Fruit fly (Drosophila melanogaster) whole organism, prepupa: ENCODE measurements around the gene CG8319.

Source experiments
- Blimp-1 ChIP-seq: fragments of 200-800 bp; sonication (Bioruptor generic); optimal IDR thresholded peaks from 3 replicates; lab custom pipeline; 2017; ENCODE audit warnings: missing biosample characterization, missing genetic modification characterization, mild to moderate bottlenecking, moderate library complexity, missing genetic modification reagents
- CG10631 ChIP-seq: fragments of 200-800 bp; sonication (Bioruptor generic); optimal IDR thresholded peaks from 2 replicates; lab custom pipeline; 2016; ENCODE audit warnings: missing biosample characterization, missing genetic modification characterization
- CG10669 ChIP-seq: fragments of 200-800 bp; sonication (Bioruptor generic); optimal IDR thresholded peaks from 3 replicates; lab custom pipeline; 2018; ENCODE audit warnings: missing biosample characterization, mild to moderate bottlenecking, missing genetic modification characterization, moderate library complexity
- CG11294 ChIP-seq: fragments of 200-800 bp; sonication (Bioruptor generic); IDR thresholded peaks from 2 replicates; pipeline ENCODE4 v1.3.6; 2022; ENCODE audit warnings: missing biosample characterization, missing genetic modification characterization
- CG11902 ChIP-seq: fragments of 200-800 bp; sonication (Bioruptor generic); optimal IDR thresholded peaks from 3 replicates; lab custom pipeline; 2016; ENCODE audit warnings: missing biosample characterization, missing genetic modification characterization
- CG15336 ChIP-seq: fragments of 200-800 bp; sonication (Bioruptor generic); IDR thresholded peaks from 2 replicates; pipeline ENCODE4 v1.3.6; 2022; ENCODE audit warnings: missing biosample characterization, missing genetic modification characterization
- CG16779 ChIP-seq: fragments of 200-800 bp; sonication (Bioruptor generic); optimal IDR thresholded peaks from 3 replicates; lab custom pipeline; 2017; ENCODE audit warnings: missing biosample characterization, mild to moderate bottlenecking, missing genetic modification characterization
- CG3032 ChIP-seq: fragments of 200-800 bp; optimal IDR thresholded peaks from 2 replicates; lab custom pipeline; 2019; ENCODE audit warnings: missing biosample characterization, mild to moderate bottlenecking, missing genetic modification characterization, moderate library complexity
- CG32006 ChIP-seq: fragments of 200-800 bp; sonication (Bioruptor generic); optimal IDR thresholded peaks from 3 replicates; lab custom pipeline; 2017; ENCODE audit warnings: missing biosample characterization, mild to moderate bottlenecking, missing genetic modification characterization
- CG34406 ChIP-seq: fragments of 200-800 bp; sonication (Bioruptor generic); optimal IDR thresholded peaks from 3 replicates; lab custom pipeline; 2016; ENCODE audit warnings: missing biosample characterization, missing genetic modification characterization
- CG3919 ChIP-seq: fragments of 200-800 bp; sonication (Bioruptor generic); optimal IDR thresholded peaks from 3 replicates; lab custom pipeline; 2016; ENCODE audit warnings: missing biosample characterization, missing genetic modification characterization
- CG4318 ChIP-seq: fragments of 200-800 bp; sonication (Bioruptor generic); optimal IDR thresholded peaks from 3 replicates; lab custom pipeline; 2017; ENCODE audit warnings: missing biosample characterization, mild to moderate bottlenecking, missing genetic modification characterization
- CG6276 ChIP-seq: fragments of 200-800 bp; sonication (Bioruptor generic); optimal IDR thresholded peaks from 2 replicates; lab custom pipeline; 2017; ENCODE audit warnings: missing biosample characterization, mild to moderate bottlenecking, missing genetic modification characterization
- CG6792 ChIP-seq: fragments of 200-800 bp; sonication (Bioruptor generic); optimal IDR thresholded peaks from 3 replicates; lab custom pipeline; 2016; ENCODE audit warnings: missing biosample characterization, missing genetic modification characterization
- CG6808 ChIP-seq: fragments of 200-800 bp; sonication (Bioruptor generic); optimal IDR thresholded peaks from 3 replicates; lab custom pipeline; 2017; ENCODE audit warnings: missing biosample characterization, missing genetic modification characterization, mild to moderate bottlenecking, moderate library complexity, missing genetic modification reagents
- CG6854 ChIP-seq: fragments of 200-800 bp; sonication (Bioruptor generic); optimal IDR thresholded peaks from 2 replicates; lab custom pipeline; 2017; ENCODE audit warnings: missing biosample characterization, mild to moderate bottlenecking, missing genetic modification characterization
- CG8119 ChIP-seq: fragments of 200-800 bp; sonication (Bioruptor generic); IDR thresholded peaks from 3 replicates; pipeline ENCODE4 v1.3.6; 2022; ENCODE audit warnings: missing biosample characterization, missing genetic modification characterization
- CG8319 ChIP-seq: fragments of 200-800 bp; sonication (Bioruptor generic); optimal IDR thresholded peaks from 3 replicates; lab custom pipeline; 2016; ENCODE audit warnings: missing biosample characterization, missing genetic modification characterization
- CG8632 ChIP-seq: fragments of 200-800 bp; sonication (Bioruptor generic); optimal IDR thresholded peaks from 3 replicates; lab custom pipeline; 2016; ENCODE audit warnings: missing biosample characterization, missing genetic modification characterization
- Eip75B ChIP-seq: fragments of 200-800 bp; sonication (Bioruptor generic); optimal IDR thresholded peaks from 3 replicates; lab custom pipeline; 2016; ENCODE audit warnings: missing biosample characterization, missing genetic modification characterization
- Eip78C ChIP-seq: fragments of 200-800 bp; sonication (Bioruptor generic); peaks from one replicate; lab custom pipeline; 2016; ENCODE audit warnings: missing biosample characterization, missing genetic modification characterization
- Ets21C ChIP-seq: fragments of 200-800 bp; sonication (Bioruptor generic); optimal IDR thresholded peaks from 3 replicates; lab custom pipeline; 2016; ENCODE audit warnings: missing biosample characterization, missing genetic modification characterization
- Ets96B ChIP-seq: fragments of 200-800 bp; optimal IDR thresholded peaks from 2 replicates; lab custom pipeline; 2019; ENCODE audit warnings: missing biosample characterization, mild to moderate bottlenecking, missing genetic modification characterization, moderate library complexity
- Gug ChIP-seq: fragments of 200-800 bp; sonication (Bioruptor generic); IDR thresholded peaks from 2 replicates; pipeline ENCODE4 v1.3.6; 2022; ENCODE audit warnings: missing biosample characterization, missing genetic modification characterization
- Hr38 ChIP-seq: sonication (Bioruptor generic); optimal IDR thresholded peaks from 2 replicates; lab custom pipeline; 2016; ENCODE audit warnings: missing biosample characterization, missing genetic modification characterization
- Hr39 ChIP-seq: fragments of 200-800 bp; sonication (Bioruptor generic); optimal IDR thresholded peaks from 2 replicates; lab custom pipeline; 2016; ENCODE audit warnings: missing biosample characterization, missing genetic modification characterization
- Hr4 ChIP-seq: fragments of 200-800 bp; sonication (Bioruptor generic); optimal IDR thresholded peaks from 3 replicates; lab custom pipeline; 2016; ENCODE audit warnings: missing biosample characterization, missing genetic modification characterization
- Lpt ChIP-seq: fragments of 200-800 bp; sonication (Bioruptor generic); optimal IDR thresholded peaks from 3 replicates; lab custom pipeline; 2016; ENCODE audit warnings: missing biosample characterization, missing genetic modification characterization
- Met ChIP-seq: fragments of 200-800 bp; sonication (Bioruptor generic); optimal IDR thresholded peaks from 3 replicates; lab custom pipeline; 2016; ENCODE audit warnings: missing biosample characterization, missing genetic modification characterization
- OdsH ChIP-seq: fragments of 200-800 bp; sonication (Bioruptor generic); optimal IDR thresholded peaks from 3 replicates; lab custom pipeline; 2016; ENCODE audit warnings: missing biosample characterization, missing genetic modification characterization
- Smox ChIP-seq: fragments of 200-800 bp; sonication (Bioruptor generic); optimal IDR thresholded peaks from 3 replicates; lab custom pipeline; 2016; ENCODE audit warnings: missing biosample characterization, missing genetic modification characterization
- Sox102F ChIP-seq: fragments of 200-800 bp; sonication (Bioruptor generic); optimal IDR thresholded peaks from 2 replicates; lab custom pipeline; 2016; ENCODE audit warnings: missing biosample characterization, mild to moderate bottlenecking, missing genetic modification characterization
- Sox14 ChIP-seq: fragments of 200-800 bp; sonication (Bioruptor generic); optimal IDR thresholded peaks from 3 replicates; lab custom pipeline; 2016; ENCODE audit warnings: missing biosample characterization, missing genetic modification characterization
- Sox15 ChIP-seq: fragments of 200-800 bp; sonication (Bioruptor generic); optimal IDR thresholded peaks from 3 replicates; lab custom pipeline; 2016; ENCODE audit warnings: missing biosample characterization, missing genetic modification characterization
- achi ChIP-seq: fragments of 200-800 bp; sonication (Bioruptor generic); optimal IDR thresholded peaks from 3 replicates; lab custom pipeline; 2016; ENCODE audit warnings: missing biosample characterization, missing genetic modification characterization
- acj6 ChIP-seq: fragments of 200-800 bp; sonication (Bioruptor generic); optimal IDR thresholded peaks from 3 replicates; lab custom pipeline; 2016; ENCODE audit warnings: missing biosample characterization, missing genetic modification characterization
- cyc ChIP-seq: fragments of 200-800 bp; sonication (Bioruptor generic); optimal IDR thresholded peaks from 3 replicates; lab custom pipeline; 2016; ENCODE audit warnings: missing biosample characterization, missing genetic modification characterization
- dsx ChIP-seq: fragments of 200-800 bp; optimal IDR thresholded peaks from 3 replicates; lab custom pipeline; 2019; ENCODE audit warnings: missing biosample characterization, mild to moderate bottlenecking, missing genetic modification characterization, moderate library complexity; ENCODE audit not compliant: poor library complexity, severe bottlenecking
- eg ChIP-seq: fragments of 200-800 bp; sonication (Bioruptor generic); IDR thresholded peaks from 3 replicates; pipeline ENCODE4 v1.3.6; 2022; ENCODE audit warnings: missing biosample characterization, missing genetic modification characterization
- esn ChIP-seq: fragments of 200-800 bp; sonication (Bioruptor generic); optimal IDR thresholded peaks from 2 replicates; lab custom pipeline; 2016; ENCODE audit warnings: missing biosample characterization, mild to moderate bottlenecking, missing genetic modification characterization, moderate library complexity
- fd85E ChIP-seq: fragments of 200-800 bp; sonication (Bioruptor generic); optimal IDR thresholded peaks from 3 replicates; lab custom pipeline; 2016; ENCODE audit warnings: missing biosample characterization, missing genetic modification characterization
- fkh ChIP-seq: fragments of 200-800 bp; sonication (Bioruptor generic); optimal IDR thresholded peaks from 3 replicates; lab custom pipeline; 2017; ENCODE audit warnings: missing biosample characterization, mild to moderate bottlenecking, missing genetic modification characterization, moderate library complexity
- net ChIP-seq: fragments of 200-800 bp; sonication (Bioruptor generic); optimal IDR thresholded peaks from 3 replicates; lab custom pipeline; 2016; ENCODE audit warnings: missing biosample characterization, missing genetic modification characterization
- pdm3 ChIP-seq: fragments of 200-800 bp; sonication (Bioruptor generic); optimal IDR thresholded peaks from 3 replicates; lab custom pipeline; 2016; ENCODE audit warnings: missing biosample characterization, missing genetic modification characterization
- salr ChIP-seq, 2 experiments: fragments of 200-800 bp; sonication (Bioruptor generic); optimal IDR thresholded peaks; 3 replicates each; lab custom pipeline; 2016 to 2018; ENCODE audit warnings: missing biosample characterization in 2 of 2, missing genetic modification characterization in 2 of 2, mild to moderate bottlenecking in 1 of 2
- spab ChIP-seq: fragments of 200-800 bp; sonication (Bioruptor generic); optimal IDR thresholded peaks from 2 replicates; lab custom pipeline; 2017; ENCODE audit warnings: missing biosample characterization, mild to moderate bottlenecking, missing genetic modification characterization, missing genetic modification reagents
- ss ChIP-seq, 2 experiments: fragments of 200-800 bp; sonication (Bioruptor generic); optimal IDR thresholded peaks; 2 replicates in 1 of 2; 3 replicates in 1 of 2; lab custom pipeline; 2017 to 2018; ENCODE audit warnings: mild to moderate bottlenecking in 2 of 2, missing biosample characterization in 2 of 2, missing genetic modification characterization in 2 of 2, moderate library complexity in 1 of 2
- svp ChIP-seq: fragments of 200-800 bp; sonication (Bioruptor generic); peaks from one replicate; lab custom pipeline; 2016; ENCODE audit warnings: missing biosample characterization, missing genetic modification characterization
- topi ChIP-seq: fragments of 200-800 bp; sonication (Bioruptor generic); optimal IDR thresholded peaks from 3 replicates; lab custom pipeline; 2016; ENCODE audit warnings: missing biosample characterization, missing genetic modification characterization
- vri ChIP-seq: fragments of 200-800 bp; sonication (Bioruptor generic); optimal IDR thresholded peaks from 3 replicates; lab custom pipeline; 2016; ENCODE audit warnings: missing biosample characterization, mild to moderate bottlenecking, missing genetic modification characterization

CG8319 gene

dm6 chr3R:9598099-9598498 lies 29.0 kb upstream of the CG8319 start (continued):
- TF ChIP-seq esn (GFP tag; lab: Kevin White, UChicago): peak; percentile 81
- TF ChIP-seq topi (GFP tag; lab: Kevin White, UChicago): peak; percentile 58
- no peak for TF ChIP-seq Smox (GFP tag; lab: Kevin White, UChicago)
- peak; percentile 59 for TF ChIP-seq CG10669
- TF ChIP-seq dsx: no peak
- TF ChIP-seq CG3032 (tag; lab: Kevin White, UChicago): peak; percentile 62
- peak; percentile 67 for TF ChIP-seq Ets96B (tag; lab: Kevin White, UChicago)
- peak; percentile 64 for TF ChIP-seq spab (GFP tag; lab: Kevin White, UChicago)
- peak in 1 of 2 experiments; percentile 31 for TF ChIP-seq ss (GFP tag; optimal IDR thresholded peaks at IDR 0.05; lab: Kevin White, UChicago)
- TF ChIP-seq CG8319: peak; percentile 61
- peak; percentile 39 for TF ChIP-seq Hr38
- TF ChIP-seq Blimp-1: peak; percentile 17
- peak; percentile 82 for TF ChIP-seq Sox14 (GFP tag; lab: Kevin White, UChicago)
- TF ChIP-seq eg: peak; percentile 89
- TF ChIP-seq OdsH (GFP tag; lab: Kevin White, UChicago): peak; percentile 88
- peak; percentile 32 for TF ChIP-seq fd85E (GFP tag; lab: Kevin White, UChicago)
- TF ChIP-seq Hr4 (GFP tag; lab: Kevin White, UChicago): peak; percentile 98
- peak; percentile 54 for TF ChIP-seq CG6808 (GFP tag; lab: Kevin White, UChicago)
- TF ChIP-seq vri: peak; percentile 54
- TF ChIP-seq CG10631: peak; percentile 76
- peak; percentile 69 for TF ChIP-seq CG8632 (GFP tag; lab: Kevin White, UChicago)
- peak; percentile 68 for TF ChIP-seq Sox15 (GFP tag; lab: Kevin White, UChicago)
- peak; percentile 39 for TF ChIP-seq CG6854
- TF ChIP-seq Lpt: peak; percentile 92
- TF ChIP-seq, all 60 proteins: peak for 55

- TF ChIP-seq Gug (GFP tag; lab: Robert Waterston, UW) (no peak), fkh (GFP tag; lab: Kevin White, UChicago) (peak; percentile 83), CG11294 (GFP tag; lab: Robert Waterston, UW) (no peak), Blimp-1 (no peak), CG32006 (GFP tag; lab: Kevin White, UChicago) (peak; percentile 17), acj6 (peak; percentile 4), CG10631 (peak; percentile 41), svp (peak; percentile 72), CG3919 (GFP tag; lab: Kevin White, UChicago) (peak; percentile 45), CG34406 (GFP tag; lab: Kevin White, UChicago) (peak; percentile 47), achi (GFP tag; lab: Kevin White, UChicago) (peak; percentile 52), Met (GFP tag; lab: Kevin White, UChicago) (no peak), Sox102F (GFP tag; lab: Kevin White, UChicago) (peak; percentile 27), Smox (GFP tag; lab: Kevin White, UChicago) (peak; percentile 21), Hr38 (no peak), CG6792 (GFP tag; lab: Kevin White, UChicago) (peak; percentile 39), CG8119 (no peak), esn (GFP tag; lab: Kevin White, UChicago) (peak; percentile 4), topi (GFP tag; lab: Kevin White, UChicago) (peak; percentile 33), net (GFP tag; lab: Kevin White, UChicago) (peak; percentile 47), cyc (GFP tag; lab: Kevin White, UChicago) (no peak), Ets21C (GFP tag; lab: Kevin White, UChicago) (no peak), pdm3 (peak; percentile 8), CG11902 (GFP tag; lab: Kevin White, UChicago) (no peak), salr (GFP tag; optimal IDR thresholded peaks at IDR 0.05; lab: Kevin White, UChicago) (no peak), Eip78C (GFP tag; lab: Kevin White, UChicago) (peak; percentile 84), CG16779 (tag; lab: Kevin White, UChicago) (peak; percentile 36), CG6854 (no peak), CG6276 (no peak), ss (GFP tag; optimal IDR thresholded peaks at IDR 0.05; lab: Kevin White, UChicago) (peak; percentile 36 to 50), CG6808 (GFP tag; lab: Kevin White, UChicago) (peak; percentile 56), CG4318 (no peak), Hr39 (GFP tag; lab: Kevin White, UChicago) (no peak), CG8319 (peak; percentile 31), Eip75B (GFP tag; lab: Kevin White, UChicago) (no peak), CG15336 (GFP tag; lab: Robert Waterston, UW) (no peak), Ets96B (tag; lab: Kevin White, UChicago) (peak; percentile 55), Sox14 (GFP tag; lab: Kevin White, UChicago) (no peak)
Observed at dm6 chr3R:9600558-9600959, 26.6 kb upstream of the CG8319 start.
